Worm (Caenorhabditis elegans) whole organism, late embryonic: ENCODE data around the gene R05G6.9.

ENCODE experiments used
- F13H6.1 ChIP-seq: sonication (generic microtip); optimal IDR thresholded peaks from 2 replicates; lab custom pipeline; 2016; ENCODE audit warnings: missing genetic modification characterization, missing compliant biosample characterization
- K02D7.2 ChIP-seq: sonication (generic microtip); optimal IDR thresholded peaks from 2 replicates; lab custom pipeline; 2017; ENCODE audit warnings: mild to moderate bottlenecking, missing genetic modification characterization, missing compliant biosample characterization
- ahr-1 ChIP-seq: sonication (generic microtip); optimal IDR thresholded peaks from 2 replicates; lab custom pipeline; 2016; ENCODE audit warnings: missing genetic modification characterization, missing compliant biosample characterization
- ama-1 ChIP-seq: fragments of 150-350 bp; optimal IDR thresholded peaks from 2 replicates; lab custom pipeline; 2014
- ceh-14 ChIP-seq: sonication (generic microtip); optimal IDR thresholded peaks from 2 replicates; lab custom pipeline; 2016; ENCODE audit warnings: missing genotype, missing genetic modification characterization, missing compliant biosample characterization
- ceh-18 ChIP-seq: sonication (generic microtip); optimal IDR thresholded peaks from 2 replicates; lab custom pipeline; 2016; ENCODE audit warnings: missing genetic modification characterization, missing compliant biosample characterization
- ceh-19 ChIP-seq: fragments of 200-800 bp; sonication (Bioruptor generic); optimal IDR thresholded peaks from 2 replicates; lab custom pipeline; 2018; ENCODE audit warnings: mild to moderate bottlenecking, missing genetic modification characterization, missing compliant biosample characterization
- ceh-2 ChIP-seq: sonication (generic microtip); optimal IDR thresholded peaks from 2 replicates; lab custom pipeline; 2016; ENCODE audit warnings: missing genotype, missing genetic modification characterization, missing compliant biosample characterization
- ceh-31 ChIP-seq: sonication (generic microtip); optimal IDR thresholded peaks from 2 replicates; lab custom pipeline; 2016; ENCODE audit warnings: missing genetic modification characterization, missing compliant biosample characterization
- ceh-34 ChIP-seq: sonication (generic microtip); optimal IDR thresholded peaks from 2 replicates; lab custom pipeline; 2016; ENCODE audit warnings: mild to moderate bottlenecking, missing genetic modification characterization, missing compliant biosample characterization
- ceh-45 ChIP-seq: fragments of 200-800 bp; sonication (Bioruptor generic); IDR thresholded peaks from 2 replicates; pipeline ENCODE4 v1.3.6; 2022; ENCODE audit warnings: missing genetic modification reagents, missing genetic modification characterization, missing compliant biosample characterization
- ceh-9 ChIP-seq: sonication (generic microtip); optimal IDR thresholded peaks from 2 replicates; lab custom pipeline; 2016; ENCODE audit warnings: mild to moderate bottlenecking, missing genetic modification characterization, inconsistent platforms, missing compliant biosample characterization
- dve-1 ChIP-seq: sonication (generic microtip); optimal IDR thresholded peaks from 2 replicates; lab custom pipeline; 2017; ENCODE audit warnings: antibody characterized with exemption, mild to moderate bottlenecking, missing genetic modification characterization, missing compliant biosample characterization
- elt-4 ChIP-seq: sonication (generic microtip); optimal IDR thresholded peaks from 2 replicates; lab custom pipeline; 2016; ENCODE audit warnings: missing genetic modification characterization, missing compliant biosample characterization
- ets-4 ChIP-seq: sonication (generic microtip); optimal IDR thresholded peaks from 2 replicates; lab custom pipeline; 2016; ENCODE audit warnings: missing genetic modification characterization, missing compliant biosample characterization
- eyg-1 ChIP-seq: sonication (generic microtip); optimal IDR thresholded peaks from 2 replicates; lab custom pipeline; 2016; ENCODE audit warnings: missing genotype, missing genetic modification characterization, missing compliant biosample characterization
- fax-1 ChIP-seq: sonication (generic microtip); optimal IDR thresholded peaks from 2 replicates; lab custom pipeline; 2016; ENCODE audit warnings: missing genotype, missing genetic modification characterization, missing compliant biosample characterization
- gmeb-2 ChIP-seq: sonication (generic microtip); optimal IDR thresholded peaks from 2 replicates; lab custom pipeline; 2016; ENCODE audit warnings: missing genetic modification characterization, inconsistent platforms, missing compliant biosample characterization
- hlh-15 ChIP-seq: sonication (generic microtip); optimal IDR thresholded peaks from 2 replicates; lab custom pipeline; 2016; ENCODE audit warnings: missing genetic modification characterization, missing compliant biosample characterization
- nfya-1 ChIP-seq: sonication (generic microtip); optimal IDR thresholded peaks from 2 replicates; lab custom pipeline; 2017; ENCODE audit warnings: missing genetic modification characterization, mild to moderate bottlenecking, missing compliant biosample characterization, antibody characterized with exemption, moderate library complexity
- nhr-232 ChIP-seq: sonication (generic microtip); optimal IDR thresholded peaks from 2 replicates; lab custom pipeline; 2016; ENCODE audit warnings: missing genetic modification characterization, missing compliant biosample characterization
- npax-4 ChIP-seq: sonication (generic microtip); optimal IDR thresholded peaks from 2 replicates; lab custom pipeline; 2016; ENCODE audit warnings: missing genetic modification characterization, missing compliant biosample characterization
- pag-3 ChIP-seq: sonication (generic microtip); optimal IDR thresholded peaks from 2 replicates; lab custom pipeline; 2016; ENCODE audit warnings: missing compliant biosample characterization, missing genetic modification characterization, borderline replicate concordance
- pat-9 ChIP-seq: fragments of 200-800 bp; sonication (Bioruptor generic); optimal IDR thresholded peaks from 2 replicates; lab custom pipeline; 2018; ENCODE audit warnings: mild to moderate bottlenecking, missing genetic modification characterization, moderate library complexity, missing compliant biosample characterization
- pha-2 ChIP-seq: sonication (generic microtip); optimal IDR thresholded peaks from 2 replicates; lab custom pipeline; 2017; ENCODE audit warnings: mild to moderate bottlenecking, missing genetic modification characterization, missing compliant biosample characterization
- pros-1 ChIP-seq: fragments of 150-350 bp; optimal IDR thresholded peaks from 2 replicates; lab custom pipeline; 2014; ENCODE audit warnings: missing biosample characterization, missing genetic modification reagents, missing genetic modification characterization
- ref-2 ChIP-seq: sonication (generic microtip); optimal IDR thresholded peaks from 2 replicates; lab custom pipeline; 2016; ENCODE audit warnings: missing genetic modification characterization, missing compliant biosample characterization
- sox-2 ChIP-seq: fragments of 200-800 bp; sonication (Bioruptor generic); IDR thresholded peaks from 2 replicates; pipeline ENCODE4 v1.3.6; 2022; ENCODE audit warnings: missing genetic modification reagents, missing genetic modification characterization, missing compliant biosample characterization
- ttx-3 ChIP-seq: sonication (generic microtip); optimal IDR thresholded peaks from 2 replicates; lab custom pipeline; 2016; ENCODE audit warnings: missing genetic modification reagents, missing genetic modification characterization, missing compliant biosample characterization
- unc-3 ChIP-seq, 2 experiments: fragments of 200-800 bp in 1 of 2; sonication (Bioruptor generic) in 1 of 2; sonication (generic microtip) in 1 of 2; conservative IDR thresholded peaks in 1 of 2; optimal IDR thresholded peaks in 1 of 2; 2 replicates each; pipeline versions ENCODE4 v1.3.6 to Lab custom; 2016 to 2022; ENCODE audit warnings: missing compliant biosample characterization in 2 of 2, missing genetic modification characterization in 2 of 2, missing genetic modification reagents in 1 of 2
- zip-5 ChIP-seq: sonication (generic microtip); optimal IDR thresholded peaks from 2 replicates; lab custom pipeline; 2016; ENCODE audit warnings: missing genetic modification characterization, missing compliant biosample characterization

Gene R05G6.9

DNA sequence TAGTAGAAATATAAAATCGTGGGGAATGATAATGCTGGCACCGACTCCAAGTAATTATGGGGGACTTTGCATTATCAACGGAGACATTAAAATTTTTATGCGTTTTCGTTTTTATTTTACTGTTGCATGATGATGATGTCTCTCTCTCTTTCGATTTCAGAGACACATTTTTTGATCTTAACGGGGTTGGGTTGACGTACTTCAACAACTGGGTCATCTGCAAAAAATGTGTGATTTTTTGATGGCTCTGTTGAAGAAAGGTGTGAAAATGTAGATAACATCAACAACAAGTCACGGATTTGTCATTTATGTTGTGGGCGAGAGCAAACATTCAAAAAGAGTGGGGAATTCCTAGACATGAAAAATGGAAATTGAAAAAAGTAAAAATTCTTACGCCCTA lies 14.7 kb downstream of the R05G6.9 start, which contains the start of gene F55G1.15:
TSS of gene F55G1.15 (minus strand) at position 101 of the 400 bp plus-strand sequence.
- TF ChIP-seq K02D7.2 (tag; lab: Kevin White, UChicago) (no peak), dve-1 (tag; lab: Kevin White, UChicago) (no peak), pha-2 (tag; lab: Kevin White, UChicago) (no peak), npax-4 (tag; lab: Kevin White, UChicago) (no peak), ref-2 (tag; lab: Kevin White, UChicago) (no peak), ceh-19 (GFP tag; lab: Kevin White, UChicago) (no peak), gmeb-2 (tag; lab: Kevin White, UChicago) (no peak)

DNA sequence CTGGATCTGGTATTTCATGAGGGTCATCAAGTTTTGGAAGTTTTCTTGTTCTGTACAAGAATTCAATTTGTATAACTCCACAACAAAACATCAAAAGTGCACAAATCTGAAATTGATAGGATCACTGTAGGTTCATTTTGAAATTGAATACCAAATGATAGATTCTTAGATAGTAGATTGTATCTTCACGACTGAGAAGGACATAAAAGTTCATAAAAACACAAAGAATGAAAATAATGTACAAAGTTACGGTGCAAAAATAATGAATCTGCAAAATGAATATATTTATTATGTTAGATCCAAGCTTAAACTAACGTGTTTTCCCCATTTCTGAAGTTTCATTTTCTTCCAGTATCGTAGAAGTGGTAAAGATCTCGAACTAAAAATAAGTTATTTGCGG lies 15.1 kb downstream of the R05G6.9 start:
- TF ChIP-seq ceh-19 (GFP tag; lab: Kevin White, UChicago): no peak
- no peak for TF ChIP-seq gmeb-2 (tag; lab: Kevin White, UChicago)

DNA sequence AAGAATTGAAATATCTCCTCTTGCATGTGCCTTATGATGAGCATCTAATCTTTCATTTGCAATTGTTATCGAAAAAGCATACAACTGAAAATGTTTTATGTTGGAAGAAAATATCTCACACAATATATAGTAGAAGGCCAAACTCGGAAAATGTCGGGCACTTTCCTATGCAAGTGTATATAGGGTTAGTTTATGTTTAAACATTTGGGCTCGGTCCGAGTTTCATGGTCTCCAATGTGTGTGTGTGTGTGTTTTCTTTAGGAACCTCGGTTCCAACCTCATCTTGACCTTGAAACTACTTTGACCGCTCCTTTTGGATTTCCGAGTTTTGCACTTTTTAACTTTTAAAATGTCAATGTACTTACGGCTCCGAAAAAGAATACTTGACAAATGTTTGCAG lies 16.8 kb downstream of the R05G6.9 start:
- TF ChIP-seq ceh-2 (tag; lab: Kevin White, UChicago) (no peak), elt-4 (tag; lab: Kevin White, UChicago) (no peak), ceh-45 (GFP tag; lab: Robert Waterston, UW) (no peak), ceh-9 (no peak), dve-1 (tag; lab: Kevin White, UChicago) (no peak), ceh-31 (no peak), hlh-15 (tag; lab: Kevin White, UChicago) (no peak)
- TF ChIP-seq, all 69 proteins: peak for 0

DNA sequence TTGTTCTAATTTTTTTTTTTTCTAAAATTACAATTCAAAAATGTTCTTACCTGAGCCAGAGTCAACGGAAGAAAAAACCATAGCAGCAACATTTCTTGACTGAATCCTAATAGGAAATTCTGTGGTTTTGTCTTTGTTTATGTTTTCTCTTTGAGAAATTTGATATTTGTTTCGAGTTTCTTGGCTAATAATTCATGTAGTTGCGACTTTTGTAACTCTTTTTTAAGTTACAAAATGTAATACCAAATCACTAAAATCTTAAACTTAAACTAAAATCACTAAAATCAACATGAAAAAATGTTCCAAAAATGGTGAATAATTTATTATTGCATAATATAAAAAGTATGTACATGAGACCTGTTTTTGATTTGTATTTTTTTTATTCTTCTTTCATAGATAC lies 18.3 kb downstream of the R05G6.9 start, which contains the start of gene egas-4:
TSS of gene egas-4 (minus strand) at position 101 of the 400 bp plus-strand sequence.
- TF ChIP-seq ahr-1 (tag; lab: Kevin White, UChicago): no peak
- TF ChIP-seq ceh-19 (GFP tag; lab: Kevin White, UChicago): no peak
- TF ChIP-seq pat-9 (tag; lab: Kevin White, UChicago): no peak
- TF ChIP-seq nhr-232: no peak
- TF ChIP-seq ets-4 (tag; lab: Kevin White, UChicago): no peak
- no peak for TF ChIP-seq ceh-34
- TF ChIP-seq gmeb-2 (tag; lab: Kevin White, UChicago): no peak
- TF ChIP-seq pag-3 (tag; lab: Kevin White, UChicago): no peak
- TF ChIP-seq sox-2 (GFP tag; lab: Robert Waterston, UW): no peak
- no peak for TF ChIP-seq F13H6.1 (tag; lab: Kevin White, UChicago)
- TF ChIP-seq nfya-1 (tag; lab: Kevin White, UChicago): no peak
- TF ChIP-seq ceh-14: no peak
- no peak for TF ChIP-seq pros-1

DNA sequence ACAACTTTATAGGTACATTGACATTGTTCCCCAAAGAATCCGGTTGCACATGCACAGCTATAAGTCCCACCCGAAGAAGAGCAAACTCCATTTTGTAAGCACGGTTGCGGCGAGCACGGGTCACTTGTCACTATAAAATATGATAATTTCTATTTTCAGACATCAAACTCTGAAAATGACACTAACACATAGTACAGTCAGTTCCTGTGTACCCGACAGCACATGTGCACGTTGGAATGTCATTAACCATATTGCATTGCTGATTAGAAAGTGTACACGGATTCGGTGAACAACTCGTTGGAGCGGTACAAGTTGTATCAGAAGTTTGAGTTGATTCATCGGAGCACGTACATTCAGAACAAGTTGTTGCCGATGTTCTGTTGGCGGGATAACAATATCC lies 18.9 kb downstream of the R05G6.9 start:
- no peak for TF ChIP-seq gmeb-2 (tag; lab: Kevin White, UChicago)
- no peak for TF ChIP-seq ceh-18 (tag; lab: Kevin White, UChicago)
- no peak for TF ChIP-seq eyg-1 (tag; lab: Kevin White, UChicago)

DNA sequence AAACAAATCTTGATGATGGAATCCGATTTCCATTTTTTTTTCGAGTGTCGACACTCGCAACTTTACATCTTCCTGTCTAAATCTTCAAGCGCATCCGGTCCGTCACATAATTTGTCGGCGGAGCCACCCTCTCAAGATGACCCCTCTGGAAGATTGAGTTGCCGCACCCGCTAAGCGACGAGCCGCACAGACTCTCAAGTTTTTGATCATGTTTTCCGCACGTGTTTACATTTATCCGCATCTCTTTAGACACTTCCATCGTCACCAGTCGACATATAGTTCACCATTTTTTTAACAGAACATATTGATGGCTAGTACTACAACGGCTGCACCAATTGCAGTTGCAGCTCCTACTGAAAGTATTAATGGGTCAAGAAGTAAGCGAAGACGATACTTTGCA lies 24.6 kb downstream of the R05G6.9 start, which contains the start of gene F55G1.1:
TSS of gene F55G1.1 (plus strand) at position 301 of the 400 bp plus-strand sequence.
- TF ChIP-seq ceh-34 (no peak), ttx-3 (no peak), zip-5 (tag; lab: Kevin White, UChicago) (no peak), unc-3 (GFP tag; conservative IDR thresholded peaks at IDR 0.05; lab: Robert Waterston, UW) (no peak), unc-3 (tag; optimal IDR thresholded peaks at IDR 0.05; lab: Kevin White, UChicago) (no peak), fax-1 (tag; lab: Kevin White, UChicago) (no peak), ama-1 (no peak)
